Fruit fly (Drosophila melanogaster) whole organism, adult: ENCODE results near the gene CG17349.

Experiments
- CG12768 ChIP-seq: fragments of 200-800 bp; sonication (Bioruptor generic); optimal IDR thresholded peaks from 2 replicates; lab custom pipeline; 2017; ENCODE audit warnings: missing biosample characterization, missing genetic modification characterization, mild to moderate bottlenecking, moderate library complexity, missing genetic modification reagents
- CG14711 ChIP-seq: fragments of 200-800 bp; sonication (Bioruptor generic); optimal IDR thresholded peaks from 2 replicates; lab custom pipeline; 2018; ENCODE audit warnings: missing biosample characterization, mild to moderate bottlenecking, missing genetic modification characterization, moderate library complexity
- CG33017 ChIP-seq: fragments of 200-800 bp; sonication (Bioruptor generic); optimal IDR thresholded peaks from 2 replicates; lab custom pipeline; 2018; ENCODE audit warnings: missing biosample characterization, mild to moderate bottlenecking, missing genetic modification characterization, moderate library complexity
- CG5204 ChIP-seq: fragments of 200-800 bp; sonication (Bioruptor generic); optimal IDR thresholded peaks from 2 replicates; lab custom pipeline; 2016; ENCODE audit warnings: missing biosample characterization, missing genetic modification characterization
- CG7045 ChIP-seq: fragments of 200-800 bp; sonication (Bioruptor generic); optimal IDR thresholded peaks from 2 replicates; lab custom pipeline; 2017; ENCODE audit warnings: missing biosample characterization, mild to moderate bottlenecking, missing genetic modification characterization
- CG7101 ChIP-seq: fragments of 200-800 bp; sonication (Bioruptor generic); optimal IDR thresholded peaks from 2 replicates; lab custom pipeline; 2018; ENCODE audit warnings: missing biosample characterization, mild to moderate bottlenecking, missing genetic modification characterization, moderate library complexity
- Crg-1 ChIP-seq: fragments of 200-800 bp; sonication (Bioruptor generic); optimal IDR thresholded peaks from 2 replicates; lab custom pipeline; 2016; ENCODE audit warnings: missing biosample characterization, missing genetic modification characterization
- Hr96 ChIP-seq: fragments of 200-800 bp; sonication (Bioruptor generic); optimal IDR thresholded peaks from 2 replicates; lab custom pipeline; 2016; ENCODE audit warnings: missing biosample characterization, missing genetic modification characterization
- bab1 ChIP-seq: fragments of 200-800 bp; sonication (Bioruptor generic); optimal IDR thresholded peaks from 3 replicates; lab custom pipeline; 2019; ENCODE audit warnings: missing biosample characterization, mild to moderate bottlenecking, missing genetic modification characterization, moderate library complexity
- cic ChIP-seq: fragments of 200-800 bp; sonication (Bioruptor generic); optimal IDR thresholded peaks from 2 replicates; lab custom pipeline; 2017; ENCODE audit warnings: missing biosample characterization, mild to moderate bottlenecking, missing genetic modification characterization, moderate library complexity
- cnc ChIP-seq, 2 experiments: fragments of >200 bp; optimal IDR thresholded peaks; 2 replicates each; lab custom pipeline; 2017
- kay ChIP-seq: fragments of 200-800 bp; sonication (Bioruptor generic); peaks from one replicate; lab custom pipeline; 2016; ENCODE audit warnings: missing biosample characterization, missing genetic modification characterization, borderline replicate concordance
- ovo ChIP-seq: fragments of 200-800 bp; sonication (Bioruptor generic); optimal IDR thresholded peaks from 2 replicates; lab custom pipeline; 2016; ENCODE audit warnings: missing biosample characterization, missing genetic modification characterization
- tj ChIP-seq: fragments of 200-800 bp; sonication (Bioruptor generic); optimal IDR thresholded peaks from 3 replicates; lab custom pipeline; 2017; ENCODE audit warnings: missing biosample characterization, mild to moderate bottlenecking, missing genetic modification characterization, moderate library complexity

- no peak for TF ChIP-seq cic (GFP tag; lab: Kevin White, UChicago)
- no peak for TF ChIP-seq kay (GFP tag; lab: Kevin White, UChicago)
- no peak for TF ChIP-seq CG33017
- TF ChIP-seq CG7101: no peak
- TF ChIP-seq cnc (optimal IDR thresholded peaks at IDR 0.05; lab: Kevin White, UChicago): no peak
- no peak for TF ChIP-seq CG14711
- no peak for TF ChIP-seq Hr96 (GFP tag; lab: Kevin White, UChicago)
- no peak for TF ChIP-seq CG7045
- no peak for TF ChIP-seq CG12768 (GFP tag; lab: Kevin White, UChicago)
- no peak for TF ChIP-seq tj (GFP tag; lab: Kevin White, UChicago)
- no peak for TF ChIP-seq bab1
- TF ChIP-seq ovo (GFP tag; lab: Kevin White, UChicago): no peak
- TF ChIP-seq CG5204 (GFP tag; lab: Kevin White, UChicago): no peak
- no peak for TF ChIP-seq Crg-1 (GFP tag; lab: Kevin White, UChicago)
Observed at dm6 chr2L:19406419-19406818, 36.2 kb downstream of the CG17349 start.
